Fruit fly (Drosophila melanogaster): Measurements from ENCODE around the gene mus312.

Gene mus312

DNA sequence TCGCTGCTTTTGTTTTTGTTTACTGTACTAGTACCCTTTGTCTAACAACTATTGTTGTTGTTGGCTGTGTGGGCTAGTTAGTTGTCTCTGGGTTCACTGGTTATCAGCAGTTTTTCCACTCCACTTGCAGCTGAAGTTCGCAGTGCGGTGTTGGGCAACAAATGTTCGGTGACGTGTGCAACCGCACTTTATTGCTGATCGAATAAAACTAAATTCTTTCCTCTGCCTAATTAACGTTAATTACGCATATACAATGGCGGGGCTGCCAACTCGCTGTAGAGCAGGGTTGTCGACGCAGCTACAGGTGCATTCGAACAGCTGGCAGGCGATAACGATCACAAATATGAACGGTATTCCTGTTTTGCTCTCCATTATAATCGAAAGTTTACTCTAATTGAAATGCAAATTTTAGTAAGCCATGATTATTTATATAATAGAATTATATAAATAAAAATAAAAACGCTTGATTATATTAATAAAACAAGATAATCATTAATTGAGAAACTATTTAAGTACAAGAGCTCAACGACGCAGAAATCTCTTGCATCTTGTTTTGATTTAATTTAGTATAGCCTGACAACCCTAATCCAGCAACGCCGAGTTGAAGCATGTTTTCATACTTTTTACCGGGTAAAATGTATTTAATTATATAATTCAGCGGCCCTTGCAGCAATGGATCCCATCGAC, at the start of gene mus312, which contains the start of the genes mrva and CG42307 (continued):
- TF ChIP-seq CG16815 (GFP tag; optimal IDR thresholded peaks at IDR 0.05) (peak; percentile 68), Doc3 (GFP tag; IDR thresholded peaks at IDR 0.05; ENCODE audit: partially characterized antibody) (no peak), CG13424 (tag; optimal IDR thresholded peaks at IDR 0.05) (peak; percentile 97), CG7963 (GFP tag; IDR thresholded peaks at IDR 0.05; ENCODE audit: partially characterized antibody) (no peak), nau (GFP tag; optimal IDR thresholded peaks at IDR 0.05) (no peak), maf-S (GFP tag; optimal IDR thresholded peaks at IDR 0.05) (peak; percentile 5), row (GFP tag; IDR thresholded peaks at IDR 0.05) (peak; percentile 96), CG1024 (GFP tag; IDR thresholded peaks at IDR 0.05) (no peak), corto (GFP tag; optimal IDR thresholded peaks at IDR 0.05) (no peak), CG31224 (GFP tag; IDR thresholded peaks at IDR 0.05) (peak; percentile 78), ewg (GFP tag; optimal IDR thresholded peaks at IDR 0.05) (peak; percentile 77), Ravus (GFP tag; IDR thresholded peaks at IDR 0.05) (peak; percentile 38; the same call in 1 of the 2 replicates), CG10565 (GFP tag; optimal IDR thresholded peaks at IDR 0.05) (no peak), Lim3 (GFP tag; IDR thresholded peaks at IDR 0.05) (0 out of 2 replicates have a peak, but pooled peaks have one; percentile 28), gsb-n (tag; optimal IDR thresholded peaks at IDR 0.05) (peak; percentile 92), Xrp1 (GFP tag; IDR thresholded peaks at IDR 0.05) (peak; percentile 87), Abd-B (GFP tag; optimal IDR thresholded peaks at IDR 0.05) (peak; percentile 90), CG11560 (tag; IDR thresholded peaks at IDR 0.05) (peak; percentile 70), tna (GFP tag; IDR thresholded peaks at IDR 0.05; ENCODE audit: partially characterized antibody) (no peak), CG5180 (GFP tag; optimal IDR thresholded peaks at IDR 0.05) (no peak), ftz-f1 (GFP tag; optimal IDR thresholded peaks at IDR 0.05) (no peak), ham (GFP tag; IDR thresholded peaks at IDR 0.05) (no peak), CG10147 (GFP tag; optimal IDR thresholded peaks at IDR 0.05) (peak; percentile 91), HLH54F (GFP tag; optimal IDR thresholded peaks at IDR 0.05) (peak; percentile 49), BtbVII (GFP tag; optimal IDR thresholded peaks at IDR 0.05) (peak; percentile 86), Hey (tag; optimal IDR thresholded peaks at IDR 0.05) (no peak), odd (GFP tag; optimal IDR thresholded peaks at IDR 0.05) (peak; percentile 88), CG6813 (GFP tag; optimal IDR thresholded peaks at IDR 0.05) (peak; percentile 85), CG6791 (GFP tag; IDR thresholded peaks at IDR 0.05; ENCODE audit: partially characterized antibody) (0 out of 3 replicates have a peak, but pooled peaks have one; percentile 55), Sox102F (GFP tag; optimal IDR thresholded peaks at IDR 0.05) (no peak), CG18764 (GFP tag; optimal IDR thresholded peaks at IDR 0.05) (peak; percentile 83), tll (GFP tag; optimal IDR thresholded peaks at IDR 0.05) (peak in 1 of 2 experiments; percentile 17), Dad (GFP tag; optimal IDR thresholded peaks at IDR 0.05) (peak; percentile 17), Vsx1 (GFP tag; optimal IDR thresholded peaks at IDR 0.05) (peak; percentile 98), nmo (GFP tag; optimal IDR thresholded peaks at IDR 0.05) (peak; percentile 80), Kr (GFP tag; optimal IDR thresholded peaks at IDR 0.05) (no peak), CG8290 (GFP tag; optimal IDR thresholded peaks at IDR 0.05) (peak; percentile 66), CG8290 (tag; optimal IDR thresholded peaks at IDR 0.05) (no peak), onecut (GFP tag; IDR thresholded peaks at IDR 0.05) (peak; percentile 48), PHDP (tag; optimal IDR thresholded peaks at IDR 0.05) (peak; percentile 94), CG12219 (GFP tag; optimal IDR thresholded peaks at IDR 0.05) (peak; percentile 32), Mad (GFP tag; optimal IDR thresholded peaks at IDR 0.05) (peak; percentile 41), Mes4 (GFP tag; optimal IDR thresholded peaks at IDR 0.05) (no peak), amos (GFP tag; IDR thresholded peaks at IDR 0.05; ENCODE audit: partially characterized antibody) (peak; percentile 50; the same call in 1 of the 2 replicates), CG4707 (GFP tag; optimal IDR thresholded peaks at IDR 0.05) (no peak), D19B (GFP tag; optimal IDR thresholded peaks at IDR 0.05) (no peak), crc (GFP tag; optimal IDR thresholded peaks at IDR 0.05) (no peak), CG12236 (GFP tag; optimal IDR thresholded peaks at IDR 0.05) (no peak), Med (GFP tag) (peak; percentile 94)

All from whole organism, embryonic.